Fruit fly (Drosophila melanogaster) whole organism, embryonic: ENCODE data around the gene CG6356.

Experiments
- Asciz ChIP-seq: fragments of 200-800 bp; sonication (Bioruptor generic); optimal IDR thresholded peaks from 2 replicates; lab custom pipeline; 2017; ENCODE audit warnings: missing biosample characterization, mild to moderate bottlenecking, missing genetic modification characterization, missing genetic modification reagents
- Atf-2 ChIP-seq: fragments of 200-800 bp; sonication (Bioruptor generic); optimal IDR thresholded peaks from 2 replicates; lab custom pipeline; 2016; ENCODE audit warnings: missing biosample characterization, missing genetic modification characterization
- B-H2 ChIP-seq: fragments of 200-800 bp; sonication (Bioruptor generic); optimal IDR thresholded peaks from 2 replicates; lab custom pipeline; 2018; ENCODE audit warnings: missing biosample characterization, mild to moderate bottlenecking, missing genetic modification characterization
- Bteb2 ChIP-seq: fragments of 200-800 bp; sonication (Bioruptor generic); optimal IDR thresholded peaks from 2 replicates; lab custom pipeline; 2016; ENCODE audit warnings: missing biosample characterization, missing genetic modification characterization
- CG10147 ChIP-seq: fragments of 200-800 bp; sonication (Bioruptor generic); optimal IDR thresholded peaks from 2 replicates; lab custom pipeline; 2019; ENCODE audit warnings: missing biosample characterization, mild to moderate bottlenecking, missing genetic modification characterization, moderate library complexity
- CG10267 ChIP-seq: fragments of 200-800 bp; sonication (Bioruptor generic); optimal IDR thresholded peaks from 2 replicates; lab custom pipeline; 2018; ENCODE audit warnings: missing biosample characterization, mild to moderate bottlenecking, missing genetic modification characterization, moderate library complexity
- CG10366 ChIP-seq: fragments of 200-800 bp; sonication (Bioruptor generic); IDR thresholded peaks from 2 replicates; pipeline ENCODE4 v1.3.6; 2022; ENCODE audit warnings: missing biosample characterization, missing genetic modification characterization
- CG11085 ChIP-seq: fragments of 200-800 bp; sonication (Bioruptor generic); IDR thresholded peaks from 2 replicates; pipeline ENCODE4 v1.3.6; 2022; ENCODE audit warnings: missing biosample characterization, missing genetic modification characterization
- CG11247 ChIP-seq: fragments of 200-800 bp; sonication (Bioruptor generic); IDR thresholded peaks from 2 replicates; pipeline ENCODE4 v1.3.6; 2022; ENCODE audit warnings: missing biosample characterization, missing genetic modification characterization
- CG13123 ChIP-seq: fragments of 200-800 bp; sonication (Bioruptor generic); optimal IDR thresholded peaks from 2 replicates; lab custom pipeline; 2016; ENCODE audit warnings: missing biosample characterization, missing genetic modification characterization
- CG2120 ChIP-seq: fragments of 200-800 bp; sonication (Bioruptor generic); optimal IDR thresholded peaks from 3 replicates; lab custom pipeline; 2016; ENCODE audit warnings: missing biosample characterization, missing genetic modification characterization
- CG2199 ChIP-seq: fragments of 200-800 bp; sonication (Bioruptor generic); IDR thresholded peaks from 3 replicates; pipeline ENCODE4 v1.3.6; 2022; ENCODE audit warnings: missing biosample characterization, missing genetic modification characterization
- CG2712 ChIP-seq: fragments of 200-800 bp; optimal IDR thresholded peaks from 3 replicates; lab custom pipeline; 2019; ENCODE audit warnings: missing biosample characterization, mild to moderate bottlenecking, missing genetic modification characterization, moderate library complexity
- CG32532 ChIP-seq: fragments of 200-800 bp; sonication (Bioruptor generic); IDR thresholded peaks from 2 replicates; pipeline ENCODE4 v1.3.6; 2022; ENCODE audit warnings: missing biosample characterization, missing genetic modification characterization
- CG3407 ChIP-seq: fragments of 200-800 bp; sonication (Bioruptor generic); optimal IDR thresholded peaks from 2 replicates; lab custom pipeline; 2018; ENCODE audit warnings: missing biosample characterization, mild to moderate bottlenecking, missing genetic modification characterization
- CG34224 ChIP-seq: fragments of 200-800 bp; sonication (Bioruptor generic); IDR thresholded peaks from 3 replicates; pipeline ENCODE4 v1.3.6; 2022; ENCODE audit warnings: missing biosample characterization, missing genetic modification characterization; ENCODE audit not compliant: partially characterized antibody
- CG34376 ChIP-seq: fragments of 200-800 bp; sonication (Bioruptor generic); optimal IDR thresholded peaks from 2 replicates; lab custom pipeline; 2018; ENCODE audit warnings: missing biosample characterization, mild to moderate bottlenecking, missing genetic modification characterization
- CG3995 ChIP-seq: fragments of 200-800 bp; sonication (Bioruptor generic); optimal IDR thresholded peaks from 3 replicates; lab custom pipeline; 2016; ENCODE audit warnings: missing biosample characterization, missing genetic modification characterization
- CG4424 ChIP-seq: fragments of 200-800 bp; sonication (Bioruptor generic); optimal IDR thresholded peaks from 3 replicates; lab custom pipeline; 2016; ENCODE audit warnings: missing biosample characterization, missing genetic modification characterization
- CG5180 ChIP-seq: fragments of 200-800 bp; sonication (Bioruptor generic); optimal IDR thresholded peaks from 3 replicates; lab custom pipeline; 2017; ENCODE audit warnings: missing biosample characterization, missing genetic modification characterization, mild to moderate bottlenecking, moderate library complexity, missing genetic modification reagents
- CG6175 ChIP-seq: fragments of 200-800 bp; sonication (Bioruptor generic); IDR thresholded peaks from 3 replicates; pipeline ENCODE4 v1.3.6; 2022; ENCODE audit warnings: missing biosample characterization, missing genetic modification characterization
- CG6254 ChIP-seq: fragments of 200-800 bp; sonication (Bioruptor generic); optimal IDR thresholded peaks from 3 replicates; lab custom pipeline; 2017; ENCODE audit warnings: mild to moderate bottlenecking, missing biosample characterization, missing genetic modification reagents, missing genetic modification characterization
- CG9876 ChIP-seq: fragments of 200-800 bp; sonication (Bioruptor generic); optimal IDR thresholded peaks from 2 replicates; lab custom pipeline; 2016; ENCODE audit warnings: missing biosample characterization, missing genetic modification characterization
- Dek ChIP-seq: fragments of 200-800 bp; sonication (Bioruptor generic); optimal IDR thresholded peaks from 3 replicates; lab custom pipeline; 2019; ENCODE audit warnings: missing biosample characterization, mild to moderate bottlenecking, missing genetic modification characterization, moderate library complexity
- Lim3 ChIP-seq: fragments of 200-800 bp; sonication (Bioruptor generic); IDR thresholded peaks from 2 replicates; pipeline ENCODE4 v1.3.6; 2022; ENCODE audit warnings: missing biosample characterization, missing genetic modification characterization
- Mad ChIP-seq: fragments of 200-800 bp; sonication (Bioruptor generic); optimal IDR thresholded peaks from 2 replicates; lab custom pipeline; 2016; ENCODE audit warnings: missing biosample characterization, missing genetic modification characterization
- Meics ChIP-seq: fragments of 200-800 bp; sonication (Bioruptor generic); optimal IDR thresholded peaks from 2 replicates; lab custom pipeline; 2017; ENCODE audit warnings: missing biosample characterization, mild to moderate bottlenecking, missing genetic modification characterization
- Oli ChIP-seq: fragments of 200-800 bp; sonication (Bioruptor generic); optimal IDR thresholded peaks from 2 replicates; lab custom pipeline; 2018; ENCODE audit warnings: missing biosample characterization, mild to moderate bottlenecking, missing genetic modification characterization, moderate library complexity
- Six4 ChIP-seq: fragments of 200-800 bp; sonication (Bioruptor generic); optimal IDR thresholded peaks from 2 replicates; lab custom pipeline; 2016; ENCODE audit warnings: missing biosample characterization, missing genetic modification characterization
- Sox100B ChIP-seq: fragments of 200-800 bp; sonication (Bioruptor generic); optimal IDR thresholded peaks from 3 replicates; lab custom pipeline; 2018; ENCODE audit warnings: missing biosample characterization, mild to moderate bottlenecking, missing genetic modification characterization
- Taf1 ChIP-seq: fragments of 200-800 bp; sonication (Bioruptor generic); IDR thresholded peaks from 2 replicates; pipeline ENCODE4 v1.3.6; 2022; ENCODE audit warnings: missing biosample characterization, missing genetic modification characterization
- al ChIP-seq: fragments of 200-800 bp; sonication (Bioruptor generic); IDR thresholded peaks from 2 replicates; pipeline ENCODE4 v1.3.6; 2022; ENCODE audit warnings: missing biosample characterization, missing genetic modification characterization
- amos ChIP-seq: fragments of 200-800 bp; sonication (Bioruptor generic); IDR thresholded peaks from 2 replicates; pipeline ENCODE4 v1.3.6; 2022; ENCODE audit warnings: missing biosample characterization, missing genetic modification characterization; ENCODE audit not compliant: partially characterized antibody
- ap ChIP-seq: fragments of 200-800 bp; sonication (Bioruptor generic); IDR thresholded peaks from 2 replicates; pipeline ENCODE4 v1.3.6; 2022; ENCODE audit warnings: missing biosample characterization, missing genetic modification characterization
- bigmax ChIP-seq: fragments of 200-800 bp; sonication (Bioruptor generic); optimal IDR thresholded peaks from 2 replicates; lab custom pipeline; 2018; ENCODE audit warnings: missing biosample characterization, mild to moderate bottlenecking, missing genetic modification characterization
- bowl ChIP-seq: fragments of 200-800 bp; sonication (Bioruptor generic); IDR thresholded peaks from 2 replicates; pipeline ENCODE4 v1.3.6; 2022; ENCODE audit warnings: missing biosample characterization, missing genetic modification characterization
- cas ChIP-seq: fragments of 200-800 bp; sonication (Bioruptor generic); IDR thresholded peaks from 2 replicates; pipeline ENCODE4 v1.3.6; 2022; ENCODE audit warnings: missing biosample characterization, missing genetic modification characterization
- crp ChIP-seq, 2 experiments: fragments of 200-800 bp; sonication (Bioruptor generic); optimal IDR thresholded peaks; 2 replicates in 1 of 2; 3 replicates in 1 of 2; lab custom pipeline; 2017; ENCODE audit warnings: missing biosample characterization in 2 of 2, missing genetic modification characterization in 2 of 2, mild to moderate bottlenecking in 1 of 2, moderate library complexity in 1 of 2
- en ChIP-seq: fragments of 200-800 bp; sonication (Bioruptor generic); optimal IDR thresholded peaks from 2 replicates; lab custom pipeline; 2016; ENCODE audit warnings: missing biosample characterization, missing genetic modification characterization
- fd96Cb ChIP-seq: fragments of 200-800 bp; sonication (Bioruptor generic); optimal IDR thresholded peaks from 2 replicates; lab custom pipeline; 2018; ENCODE audit warnings: missing biosample characterization, mild to moderate bottlenecking, missing genetic modification characterization, moderate library complexity
- ftz-f1 ChIP-seq: fragments of 200-800 bp; sonication (Bioruptor generic); optimal IDR thresholded peaks from 2 replicates; lab custom pipeline; 2016; ENCODE audit warnings: missing biosample characterization, missing genetic modification characterization
- fu2 ChIP-seq: fragments of 200-800 bp; sonication (Bioruptor generic); optimal IDR thresholded peaks from 2 replicates; lab custom pipeline; 2016; ENCODE audit warnings: missing biosample characterization, missing genetic modification characterization
- hb ChIP-seq: fragments of 200-800 bp; sonication (Bioruptor generic); IDR thresholded peaks from 3 replicates; pipeline ENCODE4 v1.3.6; 2022; ENCODE audit warnings: missing biosample characterization, missing genetic modification characterization; ENCODE audit not compliant: partially characterized antibody
- repo ChIP-seq: fragments of 200-800 bp; sonication (Bioruptor generic); optimal IDR thresholded peaks from 2 replicates; lab custom pipeline; 2016; ENCODE audit warnings: missing biosample characterization, missing genetic modification characterization
- ro ChIP-seq: fragments of 200-800 bp; sonication (Bioruptor generic); IDR thresholded peaks from 2 replicates; pipeline ENCODE4 v1.3.6; 2022; ENCODE audit warnings: missing biosample characterization, missing genetic modification characterization
- slp2 ChIP-seq: fragments of 200-800 bp; sonication (Bioruptor generic); optimal IDR thresholded peaks from 2 replicates; lab custom pipeline; 2016; ENCODE audit warnings: missing biosample characterization, missing genetic modification characterization
- stc ChIP-seq: fragments of 200-800 bp; sonication (Bioruptor generic); IDR thresholded peaks from 2 replicates; pipeline ENCODE4 v1.3.6; 2022; ENCODE audit warnings: missing biosample characterization, missing genetic modification characterization
- usp ChIP-seq: fragments of >200 bp; optimal IDR thresholded peaks from 2 replicates; lab custom pipeline; 2017; ENCODE audit warnings: missing biosample characterization, missing genetic modification characterization
- vfl ChIP-seq: fragments of 200-800 bp; sonication (Bioruptor generic); optimal IDR thresholded peaks from 2 replicates; lab custom pipeline; 2016; ENCODE audit warnings: missing biosample characterization, missing genetic modification characterization

The CG6356 gene

DNA sequence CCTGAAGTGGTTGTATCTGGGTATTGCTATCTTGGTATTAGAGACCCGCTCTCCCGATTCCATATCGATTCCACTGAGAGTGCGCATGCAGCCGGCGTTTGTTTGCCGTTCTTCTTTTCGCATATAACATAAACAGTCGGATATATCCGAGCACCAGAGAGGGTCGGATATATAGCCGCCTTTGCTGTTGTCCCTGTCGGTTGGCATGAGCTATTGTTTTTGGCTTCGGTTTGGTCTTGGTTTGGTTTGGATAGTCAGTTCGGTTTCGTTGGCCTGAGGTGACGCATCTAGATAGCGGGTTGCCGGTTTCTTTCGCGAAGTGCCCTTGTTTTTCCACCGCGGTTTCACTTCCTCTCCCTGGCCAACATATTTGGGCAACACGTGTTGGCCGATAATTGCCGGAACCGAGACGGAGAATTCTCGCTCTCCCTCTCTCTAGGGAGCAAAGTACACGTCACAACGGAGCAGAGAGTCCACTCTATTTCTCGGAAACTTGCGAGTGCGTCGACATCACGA, 10.9 kb upstream of the CG6356 start, which contains the start of gene Orct2 (continued):
- peak; percentile 15; the same call in 1 of the 2 replicates for TF ChIP-seq amos (GFP tag; lab: Robert Waterston, UW)
- TF ChIP-seq CG10366 (GFP tag; lab: Robert Waterston, UW): no peak
- TF ChIP-seq CG4424 (GFP tag; lab: Kevin White, UChicago): no peak
- no peak for TF ChIP-seq Sox100B (GFP tag; lab: Kevin White, UChicago)
- no peak for TF ChIP-seq ap
- TF ChIP-seq CG34224 (GFP tag; lab: Robert Waterston, UW): peak; percentile 24; the same call in 1 of the 3 replicates
- TF ChIP-seq CG6175 (GFP tag; lab: Robert Waterston, UW): no peak
- TF ChIP-seq Meics (GFP tag; lab: Kevin White, UChicago): peak; percentile 17
- TF ChIP-seq Bteb2: no peak
- no peak for TF ChIP-seq bowl (GFP tag; lab: Robert Waterston, UW)
- no peak for TF ChIP-seq CG3407 (GFP tag; lab: Kevin White, UChicago)
- TF ChIP-seq fu2 (GFP tag; lab: Kevin White, UChicago): no peak
- no peak for TF ChIP-seq cas (GFP tag; lab: Robert Waterston, UW)
- no peak for TF ChIP-seq hb (GFP tag; lab: Robert Waterston, UW)
- TF ChIP-seq CG2120 (GFP tag; lab: Kevin White, UChicago): no peak
- no peak for TF ChIP-seq al (GFP tag; lab: Robert Waterston, UW)
- TF ChIP-seq stc (GFP tag; lab: Robert Waterston, UW): 0 out of 2 replicates have a peak, but pooled peaks have one; percentile 34
- no peak for TF ChIP-seq Oli (tag; lab: Kevin White, UChicago)
- no peak for TF ChIP-seq en (GFP tag; lab: Kevin White, UChicago)
- TF ChIP-seq Mad (GFP tag; lab: Kevin White, UChicago): no peak
- no peak for TF ChIP-seq CG13123
- no peak for TF ChIP-seq CG11247 (GFP tag; lab: Robert Waterston, UW)
- no peak for TF ChIP-seq Dek (tag; lab: Kevin White, UChicago)
- TF ChIP-seq ro: no peak
- TF ChIP-seq Six4: no peak
- no peak for TF ChIP-seq CG6254
- peak; percentile 4 for TF ChIP-seq CG2712 (tag; lab: Kevin White, UChicago)
- TF ChIP-seq usp (GFP tag; lab: Kevin White, UChicago): no peak
- TF ChIP-seq Lim3: no peak
- TF ChIP-seq slp2: no peak
- peak; percentile 53 for TF ChIP-seq ftz-f1
- no peak for TF ChIP-seq vfl (GFP tag; lab: Kevin White, UChicago)
- no peak for TF ChIP-seq Atf-2
- TF ChIP-seq CG34376 (GFP tag; lab: Kevin White, UChicago): peak; percentile 66
- TF ChIP-seq CG10147: peak; percentile 1
- no peak for TF ChIP-seq CG9876 (GFP tag; lab: Kevin White, UChicago)
- no peak for TF ChIP-seq crp (GFP tag; optimal IDR thresholded peaks at IDR 0.05; lab: Kevin White, UChicago)
- peak; percentile 6 for TF ChIP-seq repo (GFP tag; lab: Kevin White, UChicago)
- no peak for TF ChIP-seq Taf1 (GFP tag; lab: Robert Waterston, UW)
- peak; percentile 56 for TF ChIP-seq CG5180 (GFP tag; lab: Kevin White, UChicago)
- no peak for TF ChIP-seq CG3995
- no peak for TF ChIP-seq fd96Cb (tag; lab: Kevin White, UChicago)
- TF ChIP-seq CG11085 (GFP tag; lab: Robert Waterston, UW): no peak
- 0 out of 2 replicates have a peak, but pooled peaks have one; percentile 6 for TF ChIP-seq CG32532 (GFP tag; lab: Robert Waterston, UW)
- 0 out of 3 replicates have a peak, but pooled peaks have one; percentile 37 for TF ChIP-seq CG2199 (GFP tag; lab: Robert Waterston, UW)
- no peak for TF ChIP-seq Asciz (GFP tag; lab: Kevin White, UChicago)
- peak; percentile 37 for TF ChIP-seq B-H2 (GFP tag; lab: Kevin White, UChicago)
- no peak for TF ChIP-seq bigmax (GFP tag; lab: Kevin White, UChicago)
- TF ChIP-seq CG10267 (tag; lab: Kevin White, UChicago): no peak
